Fruit fly (Drosophila melanogaster): Measurements from ENCODE around the gene Sgs7.

Gene Sgs7

DNA sequence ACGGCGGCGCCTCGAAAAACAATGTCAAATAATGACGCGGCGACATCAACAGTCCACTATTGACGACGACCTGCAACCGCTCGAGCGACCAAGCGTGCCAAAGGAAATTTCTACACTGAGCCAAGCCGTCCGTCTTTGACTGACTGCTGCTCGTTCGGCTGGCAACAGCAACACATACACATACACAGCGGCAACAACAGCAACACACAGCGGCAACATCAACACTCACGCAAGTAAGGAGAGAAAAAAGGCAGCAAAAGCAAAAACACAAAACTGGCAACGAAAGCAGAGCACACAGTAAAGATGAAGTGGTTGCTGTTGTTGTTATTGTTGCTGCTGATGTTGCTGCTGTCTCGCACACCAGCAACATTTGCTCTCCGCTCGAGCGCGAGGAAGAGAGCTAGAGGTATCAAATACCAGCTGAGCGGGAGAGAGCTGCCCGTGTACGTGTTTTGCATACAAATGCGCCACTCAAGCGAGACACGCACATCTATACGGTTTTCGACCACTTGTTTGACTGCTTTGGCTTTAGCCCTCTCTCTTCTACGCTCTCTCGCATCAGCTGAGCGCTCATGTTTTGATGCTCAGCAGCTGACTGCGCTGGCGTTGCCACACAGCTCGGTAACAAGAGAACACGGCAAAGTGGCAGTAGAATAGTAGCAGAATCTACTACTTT, 43.5 kb downstream of the Sgs7 start (continued):
- TF ChIP-seq ato (GFP tag; IDR thresholded peaks at IDR 0.05; ENCODE audit: partially characterized antibody) (peak; percentile 15; the same call in 1 of the 2 replicates), tna (GFP tag; IDR thresholded peaks at IDR 0.05; ENCODE audit: partially characterized antibody) (peak; percentile 34; the same call in 1 of the 2 replicates), CG3838 (GFP tag; optimal IDR thresholded peaks at IDR 0.05) (peak; percentile 71), CG4424 (GFP tag; optimal IDR thresholded peaks at IDR 0.05) (peak; percentile 100), Tbp (GFP tag; optimal IDR thresholded peaks at IDR 0.05) (peak; percentile 18), CG32532 (GFP tag; IDR thresholded peaks at IDR 0.05) (0 out of 2 replicates have a peak, but pooled peaks have one; percentile 31), CG12104 (GFP tag; optimal IDR thresholded peaks at IDR 0.05) (no peak), CG6791 (GFP tag; IDR thresholded peaks at IDR 0.05; ENCODE audit: partially characterized antibody) (peak; percentile 49; the same call in 2 of the 3 replicates), sna (GFP tag; IDR thresholded peaks at IDR 0.05; ENCODE audit: partially characterized antibody) (peak; percentile 82), CG15479 (GFP tag; optimal IDR thresholded peaks at IDR 0.05) (peak; percentile 78), odd (GFP tag; optimal IDR thresholded peaks at IDR 0.05) (peak; percentile 42), CG3163 (GFP tag; optimal IDR thresholded peaks at IDR 0.05) (peak; percentile 59), tap (tag; optimal IDR thresholded peaks at IDR 0.05) (peak; percentile 18), Blimp-1 (GFP tag; optimal IDR thresholded peaks at IDR 0.05) (peak; percentile 32), Chrac-16 (GFP tag; optimal IDR thresholded peaks at IDR 0.05) (no peak), stwl (tag; optimal IDR thresholded peaks at IDR 0.05) (peak; percentile 47), CG34224 (GFP tag; IDR thresholded peaks at IDR 0.05; ENCODE audit: partially characterized antibody) (peak; percentile 94), CG10267 (tag; optimal IDR thresholded peaks at IDR 0.05) (peak; percentile 21), yki (optimal IDR thresholded peaks at IDR 0.05) (peak; percentile 96), CG6765 (GFP tag; optimal IDR thresholded peaks at IDR 0.05) (peak; percentile 48), corto (GFP tag; optimal IDR thresholded peaks at IDR 0.05) (peak; percentile 70), CG34422 (GFP tag; IDR thresholded peaks at IDR 0.05) (peak; percentile 51; the same call in 2 of the 3 replicates), Scr (GFP tag; IDR thresholded peaks at IDR 0.05; ENCODE audit: partially characterized antibody) (peak; percentile 55), CG3281 (GFP tag; optimal IDR thresholded peaks at IDR 0.05) (no peak), Stat92E (GFP tag; optimal IDR thresholded peaks at IDR 0.05) (peak in 1 of 3 experiments; percentile 70), pfk (GFP tag; optimal IDR thresholded peaks at IDR 0.05) (peak; percentile 5), Sox102F (GFP tag; optimal IDR thresholded peaks at IDR 0.05) (no peak), fd64A (GFP tag; optimal IDR thresholded peaks at IDR 0.05) (peak; percentile 6), al (GFP tag; IDR thresholded peaks at IDR 0.05) (no peak), Fer3 (tag; optimal IDR thresholded peaks at IDR 0.05) (no peak), ranshi (GFP tag; IDR thresholded peaks at IDR 0.05) (no peak), chif (GFP tag; optimal IDR thresholded peaks at IDR 0.05) (no peak), gsb-n (tag; optimal IDR thresholded peaks at IDR 0.05) (peak; percentile 14), HLH54F (GFP tag; optimal IDR thresholded peaks at IDR 0.05) (no peak), CG11247 (GFP tag; IDR thresholded peaks at IDR 0.05) (peak; percentile 42; the same call in 1 of the 2 replicates), CG2199 (GFP tag; IDR thresholded peaks at IDR 0.05) (peak; percentile 74; the same call in 1 of the 3 replicates), CG2875 (GFP tag; optimal IDR thresholded peaks at IDR 0.05) (peak; percentile 13), Oli (tag; optimal IDR thresholded peaks at IDR 0.05) (peak; percentile 9), Gsc (GFP tag; IDR thresholded peaks at IDR 0.05) (no peak), Atf-2 (GFP tag; optimal IDR thresholded peaks at IDR 0.05) (no peak), Atf6 (GFP tag; IDR thresholded peaks at IDR 0.05) (0 out of 2 replicates have a peak, but pooled peaks have one; percentile 48), Jarid2 (GFP tag; optimal IDR thresholded peaks at IDR 0.05) (peak; percentile 96), Sry-δ (GFP tag; optimal IDR thresholded peaks at IDR 0.05) (no peak), ash1 (GFP tag; optimal IDR thresholded peaks at IDR 0.05) (peak; percentile 17), CG17829 (tag; optimal IDR thresholded peaks at IDR 0.05) (peak; percentile 62), Atf3 (GFP tag; optimal IDR thresholded peaks at IDR 0.05) (no peak), ham (GFP tag; IDR thresholded peaks at IDR 0.05) (no peak), Optix (GFP tag; IDR thresholded peaks at IDR 0.05) (0 out of 3 replicates have a peak, but pooled peaks have one; percentile 6)
